Fruit fly (Drosophila melanogaster) ovary, adult (tissue): ENCODE results near the gene CG6567.

Experiments
- CG17801 ChIP-seq: fragments of 200-800 bp; optimal IDR thresholded peaks from 2 replicates; lab custom pipeline; 2019; ENCODE audit warnings: missing biosample characterization, mild to moderate bottlenecking, missing genetic modification characterization, moderate library complexity; ENCODE audit not compliant: partially characterized antibody

CG6567 gene

DNA sequence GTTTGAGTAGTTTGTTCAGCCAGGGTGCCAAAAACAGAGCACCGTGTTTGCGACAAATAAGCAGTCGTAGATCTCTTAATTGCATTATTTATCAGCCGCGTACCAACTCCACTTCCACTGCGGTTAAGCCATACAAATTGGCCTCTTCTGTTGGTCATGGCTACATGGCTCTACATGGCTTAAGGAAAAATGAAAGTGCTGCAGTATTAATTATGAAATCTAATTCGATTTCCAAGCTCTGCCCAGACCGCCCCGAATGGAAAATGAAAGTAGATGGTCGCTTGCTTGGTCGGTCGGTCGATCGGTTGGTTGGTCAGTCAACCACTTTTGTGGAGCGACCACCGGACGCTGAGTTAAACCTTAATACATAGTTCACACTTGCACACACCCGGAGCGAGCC lies 17.3 kb downstream of the CG6567 start:
- TF ChIP-seq CG17801, result no peak

DNA sequence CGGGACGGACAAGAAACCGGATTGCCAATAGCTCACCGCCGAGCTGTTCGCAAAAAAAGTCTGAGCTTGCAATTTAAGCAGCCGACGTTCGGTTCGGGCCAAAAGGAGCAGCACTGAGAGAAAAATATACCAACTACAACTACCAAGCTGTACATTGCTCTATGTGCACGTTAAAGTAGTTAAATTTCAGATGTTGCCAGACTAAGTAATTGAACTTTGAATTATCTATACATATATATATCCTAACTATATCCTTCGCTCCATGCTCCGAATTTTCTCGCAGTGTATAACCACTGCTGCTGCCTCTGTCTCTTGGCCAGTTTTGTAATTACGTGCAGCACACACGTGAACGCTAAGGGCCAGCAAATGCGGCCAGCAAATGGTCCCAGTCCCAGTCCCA lies 19.4 kb downstream of the CG6567 start:
- TF ChIP-seq CG17801, result no peak

DNA sequence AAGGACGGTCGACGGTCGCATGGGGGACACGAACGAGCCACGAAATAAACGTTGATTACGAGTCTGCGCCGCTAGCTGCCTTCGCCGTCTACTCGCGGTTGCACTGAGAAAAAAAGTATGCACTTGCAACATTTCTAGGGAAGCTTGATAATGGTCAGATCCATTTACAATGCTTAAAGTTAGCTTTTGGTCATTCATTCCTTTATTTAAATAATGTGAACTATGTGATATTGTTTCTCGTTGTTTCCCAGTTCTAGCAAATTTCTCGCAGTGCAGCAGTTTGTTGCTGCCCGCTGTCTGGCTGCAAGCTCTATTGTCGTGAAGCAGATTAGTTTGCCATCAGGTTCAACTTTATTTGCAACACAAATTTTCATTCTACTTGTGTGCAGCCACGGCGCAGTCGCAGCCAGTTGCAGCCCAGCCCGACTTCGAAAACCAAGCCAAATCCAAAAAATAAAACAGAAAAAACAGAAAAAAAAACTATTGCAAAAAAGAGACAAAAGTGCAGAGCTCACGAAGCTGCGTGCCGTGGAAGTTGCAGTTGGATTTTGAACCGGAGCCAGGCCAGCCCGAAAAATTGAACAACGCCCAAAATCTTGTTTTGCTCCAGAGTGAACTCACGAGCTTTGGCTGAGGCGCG lies 21.6 kb downstream of the CG6567 start:
- no peak for TF ChIP-seq CG17801

DNA sequence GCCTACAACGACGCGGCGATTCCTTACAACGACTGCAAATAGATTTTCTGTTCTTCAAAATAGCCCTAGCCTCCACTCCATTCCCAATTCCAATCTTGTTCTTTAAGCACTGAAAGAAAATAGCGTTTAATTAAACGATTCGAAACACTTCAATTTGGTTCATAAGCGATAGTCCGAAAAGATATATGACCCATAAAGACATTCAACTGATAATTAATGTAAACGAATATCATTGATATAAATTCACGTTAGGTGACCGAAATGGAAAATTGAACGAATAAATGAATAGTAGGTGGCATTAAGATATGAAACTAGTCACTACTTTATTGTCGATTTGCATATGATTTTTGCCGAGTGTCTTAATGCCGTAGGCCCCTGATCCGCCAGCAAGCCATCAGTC lies 24.5 kb downstream of the CG6567 start:
- TF ChIP-seq CG17801, result no peak

DNA sequence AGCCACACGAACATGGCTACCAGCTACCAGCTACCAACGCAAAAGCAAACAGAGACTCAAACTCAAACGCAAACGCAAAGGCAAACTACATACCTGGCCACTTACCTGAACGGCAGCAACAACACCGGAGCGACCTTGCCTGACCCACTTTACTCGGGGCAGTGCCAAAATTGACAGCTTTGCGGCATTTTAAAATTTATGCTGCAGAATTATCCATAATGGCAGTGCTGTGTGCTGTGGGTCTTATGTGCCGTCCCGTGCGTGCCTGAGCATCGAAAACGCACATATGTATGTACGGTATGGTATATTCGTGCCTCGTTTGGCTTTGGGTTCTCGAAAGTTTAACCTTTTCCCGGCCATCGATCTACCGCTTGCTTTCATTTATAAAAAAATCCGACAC lies 25.6 kb downstream of the CG6567 start:
- no peak for TF ChIP-seq CG17801

DNA sequence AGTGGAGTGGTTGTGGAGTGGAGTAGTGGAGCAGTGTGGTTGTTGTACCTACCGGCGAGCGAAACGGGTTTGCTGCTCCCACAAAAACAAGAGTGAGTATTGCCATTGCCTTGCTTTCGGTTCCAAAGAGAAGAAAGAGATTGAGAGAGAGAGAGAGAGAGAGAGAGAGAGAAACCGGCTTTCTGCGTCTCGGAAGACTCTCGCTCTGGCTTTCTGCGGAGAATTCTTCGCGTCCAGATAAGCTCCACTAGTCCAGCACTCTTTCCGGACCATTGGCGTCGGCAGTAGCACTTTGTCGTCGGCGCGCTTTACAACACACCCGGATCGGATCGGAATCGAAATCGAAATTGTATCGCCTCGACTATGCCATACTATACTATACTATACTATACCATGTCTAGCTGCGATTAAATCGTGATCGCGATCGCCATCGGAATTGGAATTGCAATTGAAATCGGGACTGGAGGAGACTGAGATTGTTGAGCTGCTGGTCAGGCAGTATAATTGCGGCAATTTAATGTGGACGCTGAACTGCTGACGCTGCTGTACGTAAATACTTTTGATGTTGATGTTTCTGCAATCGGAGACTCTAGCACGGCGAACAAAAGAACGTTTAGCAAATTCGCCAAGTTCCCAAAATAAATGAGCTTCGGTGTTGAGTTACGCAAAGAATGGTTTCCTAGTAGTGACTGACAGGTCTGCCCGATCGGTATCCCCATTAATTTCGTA lies 27.3 kb downstream of the CG6567 start, which contains the start of gene Cad86C:
Gene Cad86C, plus strand, starts transcription at position 284 of the 729 bp plus-strand sequence.
- TF ChIP-seq CG17801, result peak; percentile 34

DNA sequence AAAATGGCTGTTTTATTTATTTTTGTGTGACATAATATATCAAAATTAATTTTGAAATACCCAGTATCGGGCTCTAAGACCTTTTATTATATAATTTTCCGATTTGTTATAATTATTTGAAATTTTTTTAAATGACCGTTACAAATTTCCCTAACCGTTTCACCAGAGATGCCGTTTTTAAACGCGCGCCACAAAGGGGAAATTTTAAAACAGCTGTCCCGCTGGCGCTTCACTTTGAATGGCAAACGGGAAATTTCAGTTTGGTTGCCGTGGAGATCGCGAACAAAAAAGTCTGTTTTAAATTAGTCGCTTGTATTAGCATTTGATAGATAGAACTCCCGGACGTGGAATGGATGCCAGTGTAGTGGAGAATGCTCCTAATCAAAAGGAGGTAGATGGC lies 39.2 kb downstream of the CG6567 start, which contains the start of the genes CG14693 and TTLL15:
Gene CG14693, minus strand, starts transcription at position 16 of the 400 bp plus-strand sequence.
Gene TTLL15, plus strand, starts transcription at position 257 of the 400 bp plus-strand sequence.
- TF ChIP-seq CG17801, result no peak

DNA sequence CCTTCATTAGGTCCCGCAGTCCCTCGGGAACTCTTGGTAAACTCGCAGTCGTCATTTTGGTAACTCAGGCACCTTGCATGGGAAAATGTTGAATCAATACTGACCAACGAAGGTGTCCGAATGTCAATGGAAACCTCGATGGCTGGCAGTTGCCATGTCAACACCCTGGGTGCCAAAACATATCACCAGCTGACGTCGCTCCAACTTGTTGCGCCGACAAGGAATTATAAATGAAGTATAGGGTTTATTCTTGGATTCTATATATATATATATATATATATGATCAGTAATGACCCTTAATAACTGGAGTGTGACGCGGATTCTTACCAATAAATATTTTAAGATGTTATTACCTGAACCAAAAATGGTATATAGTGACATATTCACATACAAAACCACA lies 50.4 kb downstream of the CG6567 start, which contains the start of gene CG14692:
Gene CG14692, minus strand, starts transcription at position 101 of the 400 bp plus-strand sequence.
- no peak for TF ChIP-seq CG17801
